Fruit fly (Drosophila melanogaster) whole organism, embryonic: ENCODE measurements around the gene bi.
A peak's percentile ranks its signal among the peaks of the same experiment; 100 is the strongest.

Source experiments
- CG10366 ChIP-seq: fragments of 200-800 bp; sonication (Bioruptor generic); IDR thresholded peaks from 2 replicates; pipeline ENCODE4 v1.3.6; 2022; ENCODE audit warnings: missing biosample characterization, missing genetic modification characterization
- CG10979 ChIP-seq: fragments of 200-800 bp; sonication (Bioruptor generic); optimal IDR thresholded peaks from 2 replicates; lab custom pipeline; 2018; ENCODE audit warnings: missing biosample characterization, mild to moderate bottlenecking, missing genetic modification characterization, moderate library complexity
- CG1233 ChIP-seq: fragments of 200-800 bp; sonication (Bioruptor generic); optimal IDR thresholded peaks from 4 replicates; lab custom pipeline; 2018; ENCODE audit warnings: missing biosample characterization, mild to moderate bottlenecking, missing genetic modification characterization
- CG13123 ChIP-seq: fragments of 200-800 bp; sonication (Bioruptor generic); optimal IDR thresholded peaks from 2 replicates; lab custom pipeline; 2016; ENCODE audit warnings: missing biosample characterization, missing genetic modification characterization
- CG13296 ChIP-seq: fragments of 200-800 bp; sonication (Bioruptor generic); optimal IDR thresholded peaks from 3 replicates; lab custom pipeline; 2018; ENCODE audit warnings: missing biosample characterization, mild to moderate bottlenecking, missing genetic modification characterization
- CG14050 ChIP-seq: fragments of 200-800 bp; sonication (Bioruptor generic); IDR thresholded peaks from 3 replicates; pipeline ENCODE4 v1.3.6; 2022; ENCODE audit warnings: missing biosample characterization, missing genetic modification characterization
- CG18619 ChIP-seq: fragments of 200-800 bp; sonication (Bioruptor generic); optimal IDR thresholded peaks from 3 replicates; lab custom pipeline; 2017; ENCODE audit warnings: missing biosample characterization, mild to moderate bottlenecking, missing genetic modification characterization
- CG2678 ChIP-seq: fragments of 200-800 bp; sonication (Bioruptor generic); optimal IDR thresholded peaks from 3 replicates; lab custom pipeline; 2019; ENCODE audit warnings: missing biosample characterization, mild to moderate bottlenecking, missing genetic modification characterization, moderate library complexity
- CG2875 ChIP-seq: fragments of 200-800 bp; sonication (Bioruptor generic); optimal IDR thresholded peaks from 2 replicates; lab custom pipeline; 2017; ENCODE audit warnings: missing biosample characterization, mild to moderate bottlenecking, missing genetic modification characterization, missing genetic modification reagents
- CG3065 ChIP-seq: fragments of 200-800 bp; sonication (Bioruptor generic); optimal IDR thresholded peaks from 2 replicates; lab custom pipeline; 2016; ENCODE audit warnings: missing biosample characterization, missing genetic modification characterization
- CG31224 ChIP-seq: fragments of 200-800 bp; sonication (Bioruptor generic); IDR thresholded peaks from 2 replicates; pipeline ENCODE4 v1.3.6; 2022; ENCODE audit warnings: missing biosample characterization, missing genetic modification characterization
- CG34224 ChIP-seq: fragments of 200-800 bp; sonication (Bioruptor generic); IDR thresholded peaks from 3 replicates; pipeline ENCODE4 v1.3.6; 2022; ENCODE audit warnings: missing biosample characterization, missing genetic modification characterization; ENCODE audit not compliant: partially characterized antibody
- CG3995 ChIP-seq: fragments of 200-800 bp; sonication (Bioruptor generic); optimal IDR thresholded peaks from 3 replicates; lab custom pipeline; 2016; ENCODE audit warnings: missing biosample characterization, missing genetic modification characterization
- CG7372 ChIP-seq: fragments of 200-800 bp; sonication (Bioruptor generic); IDR thresholded peaks from 2 replicates; pipeline ENCODE4 v1.3.6; 2022; ENCODE audit warnings: missing biosample characterization, missing genetic modification characterization
- CG7745 ChIP-seq: fragments of 200-800 bp; sonication (Bioruptor generic); optimal IDR thresholded peaks from 2 replicates; lab custom pipeline; 2018; ENCODE audit warnings: missing biosample characterization, mild to moderate bottlenecking, missing genetic modification characterization, moderate library complexity
- CG7987 ChIP-seq: fragments of 200-800 bp; sonication (Bioruptor generic); optimal IDR thresholded peaks from 2 replicates; lab custom pipeline; 2018; ENCODE audit warnings: missing biosample characterization, mild to moderate bottlenecking, missing genetic modification characterization, moderate library complexity
- Dek ChIP-seq: fragments of 200-800 bp; sonication (Bioruptor generic); optimal IDR thresholded peaks from 3 replicates; lab custom pipeline; 2019; ENCODE audit warnings: missing biosample characterization, mild to moderate bottlenecking, missing genetic modification characterization, moderate library complexity
- Dip2 ChIP-seq: fragments of 200-800 bp; sonication (Bioruptor generic); IDR thresholded peaks from 2 replicates; pipeline ENCODE4 v1.3.6; 2022; ENCODE audit warnings: missing biosample characterization, missing genetic modification characterization
- Dll ChIP-seq: fragments of 200-800 bp; sonication (Bioruptor generic); IDR thresholded peaks from 4 replicates; pipeline ENCODE4 v1.3.6; 2022; ENCODE audit warnings: missing biosample characterization, missing genetic modification characterization; ENCODE audit not compliant: partially characterized antibody
- Elba2 ChIP-seq: fragments of 200-800 bp; sonication (Bioruptor generic); optimal IDR thresholded peaks from 3 replicates; lab custom pipeline; 2016; ENCODE audit warnings: missing biosample characterization, missing genetic modification characterization
- Ets97D ChIP-seq: fragments of 200-800 bp; sonication (Bioruptor generic); optimal IDR thresholded peaks from 3 replicates; lab custom pipeline; 2016; ENCODE audit warnings: missing biosample characterization, missing genetic modification characterization
- H2.0 ChIP-seq: fragments of 200-800 bp; sonication (Bioruptor generic); IDR thresholded peaks from 2 replicates; pipeline ENCODE4 v1.3.6; 2022; ENCODE audit warnings: missing biosample characterization, missing genetic modification characterization
- HmgD ChIP-seq: fragments of 200-800 bp; sonication (Bioruptor generic); optimal IDR thresholded peaks from 3 replicates; lab custom pipeline; 2016; ENCODE audit warnings: missing biosample characterization, missing genetic modification characterization
- Hmx ChIP-seq: fragments of 200-800 bp; sonication (Bioruptor generic); optimal IDR thresholded peaks from 2 replicates; lab custom pipeline; 2016; ENCODE audit warnings: missing biosample characterization, missing genetic modification characterization
- Hsf ChIP-seq: fragments of 200-800 bp; sonication (Bioruptor generic); optimal IDR thresholded peaks from 3 replicates; lab custom pipeline; 2016; ENCODE audit warnings: missing biosample characterization, missing genetic modification characterization
- NfI ChIP-seq: fragments of 200-800 bp; sonication (Bioruptor generic); optimal IDR thresholded peaks from 3 replicates; lab custom pipeline; 2018; ENCODE audit warnings: missing biosample characterization, mild to moderate bottlenecking, missing genetic modification characterization, moderate library complexity
- Oaz ChIP-seq: fragments of 200-800 bp; sonication (Bioruptor generic); IDR thresholded peaks from 2 replicates; pipeline ENCODE4 v1.3.6; 2022; ENCODE audit warnings: missing biosample characterization, missing genetic modification characterization
- Optix ChIP-seq: fragments of 200-800 bp; sonication (Bioruptor generic); IDR thresholded peaks from 3 replicates; pipeline ENCODE4 v1.3.6; 2022; ENCODE audit warnings: missing biosample characterization, missing genetic modification characterization
- Pdp1 ChIP-seq, 2 experiments: fragments of 200-800 bp; sonication (Bioruptor generic); optimal IDR thresholded peaks; 3 replicates each; lab custom pipeline; 2016; ENCODE audit warnings: missing biosample characterization in 2 of 2, missing genetic modification characterization in 2 of 2, mild to moderate bottlenecking in 1 of 2, moderate library complexity in 1 of 2
- Rx ChIP-seq: fragments of 200-800 bp; sonication (Bioruptor generic); IDR thresholded peaks from 2 replicates; pipeline ENCODE4 v1.3.6; 2022; ENCODE audit warnings: missing biosample characterization, missing genetic modification characterization
- Side ChIP-seq: fragments of 200-800 bp; sonication (Bioruptor generic); optimal IDR thresholded peaks from 2 replicates; lab custom pipeline; 2016; ENCODE audit warnings: missing biosample characterization, missing genetic modification characterization
- ap ChIP-seq: fragments of 200-800 bp; sonication (Bioruptor generic); IDR thresholded peaks from 2 replicates; pipeline ENCODE4 v1.3.6; 2022; ENCODE audit warnings: missing biosample characterization, missing genetic modification characterization
- ase ChIP-seq: fragments of 200-800 bp; sonication (Bioruptor generic); IDR thresholded peaks from 3 replicates; pipeline ENCODE4 v1.3.6; 2022; ENCODE audit warnings: missing biosample characterization, missing genetic modification characterization
- cg ChIP-seq: fragments of 200-800 bp; sonication (Bioruptor generic); optimal IDR thresholded peaks from 3 replicates; lab custom pipeline; 2019; ENCODE audit warnings: missing biosample characterization, mild to moderate bottlenecking, missing genetic modification characterization, moderate library complexity
- crc ChIP-seq: fragments of 200-800 bp; sonication (Bioruptor generic); optimal IDR thresholded peaks from 2 replicates; lab custom pipeline; 2016; ENCODE audit warnings: missing biosample characterization, missing genetic modification characterization
- dimm ChIP-seq: fragments of 200-800 bp; sonication (Bioruptor generic); IDR thresholded peaks from 2 replicates; pipeline ENCODE4 v1.3.6; 2022; ENCODE audit warnings: missing biosample characterization, missing genetic modification characterization
- dm ChIP-seq: fragments of 200-800 bp; sonication (Bioruptor generic); optimal IDR thresholded peaks from 3 replicates; lab custom pipeline; 2016; ENCODE audit warnings: missing biosample characterization, missing genetic modification characterization
- dmrt11E ChIP-seq: fragments of 200-800 bp; sonication (Bioruptor generic); optimal IDR thresholded peaks from 3 replicates; lab custom pipeline; 2018; ENCODE audit warnings: missing biosample characterization, mild to moderate bottlenecking, missing genetic modification characterization, moderate library complexity
- ewg ChIP-seq: fragments of 200-800 bp; sonication (Bioruptor generic); optimal IDR thresholded peaks from 3 replicates; lab custom pipeline; 2017; ENCODE audit warnings: mild to moderate bottlenecking, missing biosample characterization, missing genetic modification reagents, missing genetic modification characterization
- ken ChIP-seq: fragments of 200-800 bp; sonication (Bioruptor generic); IDR thresholded peaks from 3 replicates; pipeline ENCODE4 v1.3.6; 2022; ENCODE audit warnings: missing biosample characterization, missing genetic modification characterization
- kni ChIP-seq: fragments of 200-800 bp; sonication (Bioruptor generic); optimal IDR thresholded peaks from 3 replicates; lab custom pipeline; 2017; ENCODE audit warnings: mild to moderate bottlenecking, missing biosample characterization, missing genetic modification reagents, missing genetic modification characterization
- lab ChIP-seq: fragments of 200-800 bp; sonication (Bioruptor generic); optimal IDR thresholded peaks from 3 replicates; lab custom pipeline; 2017; ENCODE audit warnings: missing biosample characterization, missing genetic modification characterization, mild to moderate bottlenecking, moderate library complexity, missing genetic modification reagents
- mam ChIP-seq: fragments of 200-800 bp; sonication (Bioruptor generic); optimal IDR thresholded peaks from 3 replicates; lab custom pipeline; 2016; ENCODE audit warnings: missing biosample characterization, missing genetic modification characterization
- mld ChIP-seq: fragments of 200-800 bp; sonication (Bioruptor generic); IDR thresholded peaks from 3 replicates; pipeline ENCODE4 v1.3.6; 2022; ENCODE audit warnings: missing biosample characterization, missing genetic modification characterization; ENCODE audit not compliant: partially characterized antibody
- pho ChIP-seq: fragments of 200-800 bp; sonication (Bioruptor generic); optimal IDR thresholded peaks from 2 replicates; lab custom pipeline; 2016; ENCODE audit warnings: missing biosample characterization, missing genetic modification characterization
- psq ChIP-seq: fragments of 200-800 bp; sonication (Bioruptor generic); optimal IDR thresholded peaks from 2 replicates; lab custom pipeline; 2017; ENCODE audit warnings: missing biosample characterization, missing genetic modification characterization
- repo ChIP-seq: fragments of 200-800 bp; sonication (Bioruptor generic); optimal IDR thresholded peaks from 2 replicates; lab custom pipeline; 2016; ENCODE audit warnings: missing biosample characterization, missing genetic modification characterization
- shn ChIP-seq: fragments of 200-800 bp; sonication (Bioruptor generic); optimal IDR thresholded peaks from 3 replicates; lab custom pipeline; 2016; ENCODE audit warnings: missing biosample characterization, missing genetic modification characterization
- stwl ChIP-seq: fragments of 200-800 bp; sonication (Bioruptor generic); optimal IDR thresholded peaks from 3 replicates; lab custom pipeline; 2018; ENCODE audit warnings: missing biosample characterization, mild to moderate bottlenecking, missing genetic modification characterization, moderate library complexity
- trh ChIP-seq: fragments of 200-800 bp; sonication (Bioruptor generic); optimal IDR thresholded peaks from 2 replicates; lab custom pipeline; 2016; ENCODE audit warnings: missing biosample characterization, missing genetic modification characterization
- unpg ChIP-seq: fragments of 200-800 bp; sonication (Bioruptor generic); optimal IDR thresholded peaks from 3 replicates; lab custom pipeline; 2018; ENCODE audit warnings: missing biosample characterization, mild to moderate bottlenecking, missing genetic modification characterization, moderate library complexity
- vnd ChIP-seq: fragments of 200-800 bp; sonication (Bioruptor generic); IDR thresholded peaks from 3 replicates; pipeline ENCODE4 v1.3.6; 2022; ENCODE audit warnings: missing biosample characterization, missing genetic modification characterization; ENCODE audit not compliant: partially characterized antibody

Gene bi

DNA sequence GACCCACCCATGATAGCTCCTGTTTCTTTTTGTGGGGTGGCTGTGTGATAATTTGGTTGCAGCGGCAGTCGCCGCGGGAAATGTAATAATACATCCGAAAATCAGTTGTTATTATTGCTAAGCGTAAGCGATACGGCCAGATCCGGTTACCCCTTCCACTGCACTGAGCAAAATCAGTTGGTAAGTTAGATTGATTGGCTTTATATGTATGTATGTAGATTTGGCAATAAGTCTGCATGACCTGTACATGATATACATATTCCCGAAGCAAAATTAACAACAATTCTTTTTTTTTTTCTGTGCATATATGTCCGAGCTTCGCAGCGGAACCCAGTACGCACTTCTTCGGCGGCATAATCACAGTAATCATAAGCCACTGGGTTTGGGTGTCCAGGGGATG is 85.6 kb downstream of the bi start (continued):
- TF ChIP-seq CG34224 (GFP tag; lab: Robert Waterston, UW), result no peak
- no peak for TF ChIP-seq Dll (GFP tag; lab: Robert Waterston, UW)
- no peak for TF ChIP-seq mam (GFP tag; lab: Kevin White, UChicago)
- TF ChIP-seq Oaz, result no peak
- no peak for TF ChIP-seq H2.0 (GFP tag; lab: Robert Waterston, UW)
- TF ChIP-seq unpg, result peak; percentile 44
- no peak for TF ChIP-seq CG7745 (tag; lab: Kevin White, UChicago)
- no peak for TF ChIP-seq CG13123
- TF ChIP-seq trh (GFP tag; lab: Kevin White, UChicago), result no peak
- TF ChIP-seq CG7372, result no peak
- peak; percentile 65 for TF ChIP-seq CG10979 (tag; lab: Kevin White, UChicago)
- TF ChIP-seq crc (GFP tag; lab: Kevin White, UChicago), result no peak
- peak; percentile 51 for TF ChIP-seq dmrt11E (tag; lab: Kevin White, UChicago)
- TF ChIP-seq Dip2, result no peak
- TF ChIP-seq CG1233 (GFP tag; lab: Kevin White, UChicago), result no peak
- no peak for TF ChIP-seq ap (GFP tag; lab: Robert Waterston, UW)
- TF ChIP-seq CG3995 (GFP tag; lab: Kevin White, UChicago), result no peak
- no peak for TF ChIP-seq cg (GFP tag; lab: Kevin White, UChicago)
- TF ChIP-seq Pdp1 (GFP tag; optimal IDR thresholded peaks at IDR 0.05; lab: Kevin White, UChicago), result peak in 1 of 2 experiments; percentile 11
- TF ChIP-seq Elba2 (GFP tag; lab: Kevin White, UChicago), result no peak
- no peak for TF ChIP-seq Hmx (GFP tag; lab: Kevin White, UChicago)
- TF ChIP-seq dm (GFP tag; lab: Kevin White, UChicago), result no peak
- TF ChIP-seq CG10366 (GFP tag; lab: Robert Waterston, UW), result peak; percentile 31; the same call in 1 of the 2 replicates
- TF ChIP-seq CG3065, result no peak
- TF ChIP-seq CG13296 (GFP tag; lab: Kevin White, UChicago), result no peak
- TF ChIP-seq Dek (tag; lab: Kevin White, UChicago), result no peak
- TF ChIP-seq pho (GFP tag; lab: Kevin White, UChicago), result no peak
- TF ChIP-seq Optix (GFP tag; lab: Robert Waterston, UW), result peak; percentile 49; the same call in 1 of the 3 replicates
- TF ChIP-seq kni (GFP tag; lab: Kevin White, UChicago), result no peak
- peak; percentile 31 for TF ChIP-seq Hsf (GFP tag; lab: Kevin White, UChicago)
- no peak for TF ChIP-seq dimm (GFP tag; lab: Robert Waterston, UW)
- TF ChIP-seq Side (GFP tag; lab: Kevin White, UChicago), result peak; percentile 30
- TF ChIP-seq ase (GFP tag; lab: Robert Waterston, UW), result no peak
- no peak for TF ChIP-seq shn (GFP tag; lab: Kevin White, UChicago)
- no peak for TF ChIP-seq Rx (GFP tag; lab: Robert Waterston, UW)
- no peak for TF ChIP-seq psq (GFP tag; lab: Kevin White, UChicago)
- no peak for TF ChIP-seq CG31224 (GFP tag; lab: Robert Waterston, UW)
- no peak for TF ChIP-seq NfI (GFP tag; lab: Kevin White, UChicago)
- TF ChIP-seq mld (GFP tag; lab: Robert Waterston, UW), result no peak
- no peak for TF ChIP-seq CG2875 (GFP tag; lab: Kevin White, UChicago)
- TF ChIP-seq repo (GFP tag; lab: Kevin White, UChicago), result no peak
- TF ChIP-seq lab (GFP tag; lab: Kevin White, UChicago), result peak; percentile 12
- TF ChIP-seq Ets97D (GFP tag; lab: Kevin White, UChicago), result no peak
- TF ChIP-seq stwl (tag; lab: Kevin White, UChicago), result no peak
- 0 out of 3 replicates have a peak, but pooled peaks have one; percentile 16 for TF ChIP-seq CG14050 (GFP tag; lab: Robert Waterston, UW)
- no peak for TF ChIP-seq ken
- TF ChIP-seq HmgD (GFP tag; lab: Kevin White, UChicago), result no peak
- TF ChIP-seq vnd (GFP tag; lab: Robert Waterston, UW), result no peak
- peak; percentile 47 for TF ChIP-seq CG2678 (tag; lab: Kevin White, UChicago)
- no peak for TF ChIP-seq CG18619 (GFP tag; lab: Kevin White, UChicago)
- TF ChIP-seq ewg (GFP tag; lab: Kevin White, UChicago), result peak; percentile 6
- TF ChIP-seq CG7987 (GFP tag; lab: Kevin White, UChicago), result no peak
